Fruit fly (Drosophila melanogaster): ENCODE measurements around the gene msn.

Gene msn

dm6 chr3L:2584827-2585226, 1.5 kb downstream of the msn start:
- no peak for TF ChIP-seq fru (GFP tag; optimal IDR thresholded peaks at IDR 0.05)
- no peak for TF ChIP-seq Rel (GFP tag; optimal IDR thresholded peaks at IDR 0.05)
- peak; percentile 74 for TF ChIP-seq Rel (tag; optimal IDR thresholded peaks at IDR 0.05)

- TF ChIP-seq psq (GFP tag; optimal IDR thresholded peaks at IDR 0.05) (peak; percentile 4), OdsH (GFP tag; optimal IDR thresholded peaks at IDR 0.05) (peak; percentile 44), N (GFP tag; optimal IDR thresholded peaks at IDR 0.05) (no peak), Vsx2 (GFP tag; optimal IDR thresholded peaks at IDR 0.05; ENCODE audit: partially characterized antibody) (no peak), ey (GFP tag; optimal IDR thresholded peaks at IDR 0.05) (peak; percentile 41), lola (GFP tag; optimal IDR thresholded peaks at IDR 0.05) (no peak), Dif (GFP tag; optimal IDR thresholded peaks at IDR 0.05; ENCODE audit: partially characterized antibody) (no peak), woc (GFP tag; optimal IDR thresholded peaks at IDR 0.05) (no peak), sv (GFP tag; optimal IDR thresholded peaks at IDR 0.05) (peak; percentile 61), Hr83 (GFP tag; optimal IDR thresholded peaks at IDR 0.05; ENCODE audit: poor library complexity, severe bottlenecking) (no peak), HLH106 (tag; optimal IDR thresholded peaks at IDR 0.05) (peak; percentile 22), Myc (optimal IDR thresholded peaks at IDR 0.05) (no peak), rgr (GFP tag; optimal IDR thresholded peaks at IDR 0.05) (peak; percentile 20), Sp1 (GFP tag; optimal IDR thresholded peaks at IDR 0.05) (no peak), Hnf4 (GFP tag; optimal IDR thresholded peaks at IDR 0.05) (peak; percentile 37), tai (GFP tag; optimal IDR thresholded peaks at IDR 0.05) (no peak), Dfd (GFP tag; optimal IDR thresholded peaks at IDR 0.05) (peak; percentile 29), foxo (GFP tag; optimal IDR thresholded peaks at IDR 0.05) (peak in 1 of 2 experiments; percentile 20), usp (GFP tag; optimal IDR thresholded peaks at IDR 0.05) (no peak), br (GFP tag; optimal IDR thresholded peaks at IDR 0.05) (peak; percentile 47), h (GFP tag; optimal IDR thresholded peaks at IDR 0.05) (peak; percentile 8)
Observed at dm6 chr3L:2584119-2584805, 2.1 kb downstream of the msn start.

dm6 chr3L:2583537-2583870, 2.8 kb downstream of the msn start:
- TF ChIP-seq woc (GFP tag; optimal IDR thresholded peaks at IDR 0.05): no peak
- no peak for TF ChIP-seq CrebA (GFP tag; optimal IDR thresholded peaks at IDR 0.05; ENCODE audit: borderline replicate concordance)
- TF ChIP-seq rgr (GFP tag; optimal IDR thresholded peaks at IDR 0.05): no peak
- TF ChIP-seq psq (GFP tag; optimal IDR thresholded peaks at IDR 0.05): no peak
- TF ChIP-seq dl (GFP tag; optimal IDR thresholded peaks at IDR 0.05; ENCODE audit: insufficient read depth in 1 of 2, partially characterized antibody in 2 of 2): no peak
- TF ChIP-seq h (GFP tag; optimal IDR thresholded peaks at IDR 0.05): no peak
- no peak for TF ChIP-seq usp (GFP tag; optimal IDR thresholded peaks at IDR 0.05)
- TF ChIP-seq CG9705 (GFP tag; optimal IDR thresholded peaks at IDR 0.05): no peak
- TF ChIP-seq fru (GFP tag; optimal IDR thresholded peaks at IDR 0.05): no peak
- TF ChIP-seq Jra (GFP tag; optimal IDR thresholded peaks at IDR 0.05): no peak
- TF ChIP-seq Rel (GFP tag; optimal IDR thresholded peaks at IDR 0.05): no peak
- TF ChIP-seq Rel (tag; optimal IDR thresholded peaks at IDR 0.05): no peak
- TF ChIP-seq pan (optimal IDR thresholded peaks at IDR 0.05): no peak
- TF ChIP-seq foxo (GFP tag; optimal IDR thresholded peaks at IDR 0.05): no peak
- TF ChIP-seq dsf (GFP tag; optimal IDR thresholded peaks at IDR 0.05; ENCODE audit: borderline replicate concordance): no peak
- no peak for TF ChIP-seq Hr83 (GFP tag; optimal IDR thresholded peaks at IDR 0.05; ENCODE audit: poor library complexity, severe bottlenecking)
- no peak for TF ChIP-seq OdsH (GFP tag; optimal IDR thresholded peaks at IDR 0.05)
- no peak for TF ChIP-seq sage (GFP tag; optimal IDR thresholded peaks at IDR 0.05)

- TF ChIP-seq lola (GFP tag; optimal IDR thresholded peaks at IDR 0.05): no peak
- peak; percentile 81 for TF ChIP-seq brk (GFP tag; optimal IDR thresholded peaks at IDR 0.05)
- peak; percentile 88 for TF ChIP-seq Sp1 (GFP tag; optimal IDR thresholded peaks at IDR 0.05)
- peak; percentile 92 for TF ChIP-seq br (GFP tag; optimal IDR thresholded peaks at IDR 0.05)
- peak; percentile 43 for TF ChIP-seq Mio (GFP tag; optimal IDR thresholded peaks at IDR 0.05)
- TF ChIP-seq sv (GFP tag; optimal IDR thresholded peaks at IDR 0.05): peak; percentile 19
- peak; percentile 51 to 94 for TF ChIP-seq foxo (GFP tag; optimal IDR thresholded peaks at IDR 0.05)
- peak; percentile 94 for TF ChIP-seq ey (GFP tag; optimal IDR thresholded peaks at IDR 0.05)
- peak in 1 of 2 experiments; percentile 18 for TF ChIP-seq dl (GFP tag; optimal IDR thresholded peaks at IDR 0.05; ENCODE audit: insufficient read depth in 1 of 2, partially characterized antibody in 2 of 2)
- no peak for TF ChIP-seq dsf (GFP tag; optimal IDR thresholded peaks at IDR 0.05; ENCODE audit: borderline replicate concordance)
- peak; percentile 91 for TF ChIP-seq rgr (GFP tag; optimal IDR thresholded peaks at IDR 0.05)
- TF ChIP-seq HLH106 (tag; optimal IDR thresholded peaks at IDR 0.05): peak; percentile 85
- peak; percentile 56 for TF ChIP-seq CG9705 (GFP tag; optimal IDR thresholded peaks at IDR 0.05)
- TF ChIP-seq Vsx2 (GFP tag; optimal IDR thresholded peaks at IDR 0.05; ENCODE audit: partially characterized antibody): no peak
- peak; percentile 82 for TF ChIP-seq tai (GFP tag; optimal IDR thresholded peaks at IDR 0.05)
- TF ChIP-seq usp (GFP tag; optimal IDR thresholded peaks at IDR 0.05): no peak
- TF ChIP-seq psq (GFP tag; optimal IDR thresholded peaks at IDR 0.05): peak; percentile 86
- TF ChIP-seq OdsH (GFP tag; optimal IDR thresholded peaks at IDR 0.05): peak; percentile 86
- peak; percentile 83 for TF ChIP-seq CG32264 (GFP tag; optimal IDR thresholded peaks at IDR 0.05)
- peak; percentile 84 for TF ChIP-seq sage (GFP tag; optimal IDR thresholded peaks at IDR 0.05)
- TF ChIP-seq Rel (GFP tag; optimal IDR thresholded peaks at IDR 0.05): peak; percentile 76
- TF ChIP-seq Rel (tag; optimal IDR thresholded peaks at IDR 0.05): peak; percentile 80
- no peak for TF ChIP-seq Myc (optimal IDR thresholded peaks at IDR 0.05)
- no peak for TF ChIP-seq jim (GFP tag; optimal IDR thresholded peaks at IDR 0.05)
- TF ChIP-seq fru (GFP tag; optimal IDR thresholded peaks at IDR 0.05): peak; percentile 91
- TF ChIP-seq CrebA (GFP tag; optimal IDR thresholded peaks at IDR 0.05; ENCODE audit: borderline replicate concordance): no peak
- no peak for TF ChIP-seq N (GFP tag; optimal IDR thresholded peaks at IDR 0.05)
- TF ChIP-seq Hr78 (GFP tag; optimal IDR thresholded peaks at IDR 0.05): no peak
- TF ChIP-seq pan (optimal IDR thresholded peaks at IDR 0.05): no peak
- TF ChIP-seq dmrt93B (GFP tag; optimal IDR thresholded peaks at IDR 0.05): peak; percentile 70
Observed at dm6 chr3L:2582753-2583536, 3.4 kb downstream of the msn start.

All from whole organism, wandering third instar larva.